Fruit fly (Drosophila melanogaster): ENCODE data around the gene Osi20.

DNA sequence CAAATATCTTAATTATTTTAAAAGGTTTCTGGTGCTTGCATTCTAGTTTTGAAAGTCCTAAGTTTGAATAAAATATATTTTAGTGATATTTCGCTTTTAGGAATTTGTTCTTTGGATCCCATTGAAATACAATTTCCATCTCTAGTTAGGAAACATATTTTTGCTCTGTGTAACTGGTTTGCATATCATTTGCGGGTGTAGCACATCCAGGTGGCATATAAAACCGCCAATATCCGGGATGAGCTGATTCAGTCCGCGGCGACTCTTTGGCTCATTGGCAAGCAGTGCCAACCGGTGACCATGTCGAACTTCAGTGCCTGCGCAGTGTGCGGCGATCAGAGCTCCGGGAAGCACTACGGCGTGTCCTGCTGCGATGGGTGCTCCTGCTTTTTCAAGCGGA, 9.0 kb downstream of the Osi20 start, which contains the start of gene Hr83:
- TF ChIP-seq CG9139 (GFP tag; optimal IDR thresholded peaks at IDR 0.05) (no peak), CG3919 (GFP tag; optimal IDR thresholded peaks at IDR 0.05) (no peak), acj6 (GFP tag; optimal IDR thresholded peaks at IDR 0.05) (no peak), Lpt (GFP tag; optimal IDR thresholded peaks at IDR 0.05) (no peak), cyc (GFP tag; optimal IDR thresholded peaks at IDR 0.05) (no peak), Ets96B (tag; optimal IDR thresholded peaks at IDR 0.05) (no peak), CG6163 (GFP tag; IDR thresholded peaks at IDR 0.05) (no peak), Blimp-1 (GFP tag; optimal IDR thresholded peaks at IDR 0.05) (no peak), CG6854 (GFP tag; optimal IDR thresholded peaks at IDR 0.05) (no peak), Met (GFP tag; optimal IDR thresholded peaks at IDR 0.05) (no peak), fkh (GFP tag; optimal IDR thresholded peaks at IDR 0.05) (no peak), Sox102F (GFP tag; optimal IDR thresholded peaks at IDR 0.05) (no peak), CG8632 (GFP tag; optimal IDR thresholded peaks at IDR 0.05) (no peak), CG34406 (GFP tag; optimal IDR thresholded peaks at IDR 0.05) (no peak)

All from whole organism, prepupa.